Fruit fly (Drosophila melanogaster): ENCODE measurements around the gene CG3176.

The CG3176 gene

DNA sequence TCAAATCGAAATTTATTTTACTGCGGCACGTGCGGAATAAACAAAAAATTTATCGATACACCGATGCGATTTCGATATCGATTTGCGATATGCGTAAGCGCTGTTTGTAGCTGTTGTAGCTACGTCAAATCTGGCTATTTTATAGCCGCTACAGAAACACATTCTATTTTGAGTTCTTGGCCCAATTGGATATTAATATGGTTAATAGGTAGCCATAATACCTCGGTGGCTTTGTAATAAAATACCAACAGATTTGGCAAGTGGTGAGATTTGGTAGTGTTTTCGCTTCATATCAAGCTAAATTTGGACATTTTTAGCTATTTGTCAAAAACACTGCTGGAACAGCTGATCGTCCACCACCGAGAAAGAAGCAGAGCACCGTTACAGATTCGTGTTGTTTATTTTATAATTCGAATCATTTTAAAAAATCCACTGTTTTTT, 5.9 kb downstream of the CG3176 start, which contains the start of the genes CG18273 and CG3156:
TSS of gene CG18273 (minus strand) at position 65 of the 441 bp plus-strand sequence.
TSS of gene CG3156 (plus strand) at position 362 of the 441 bp plus-strand sequence.
- peak; percentile 41 for TF ChIP-seq CG17801 (GFP tag; optimal IDR thresholded peaks at IDR 0.05; ENCODE audit: partially characterized antibody)

DNA sequence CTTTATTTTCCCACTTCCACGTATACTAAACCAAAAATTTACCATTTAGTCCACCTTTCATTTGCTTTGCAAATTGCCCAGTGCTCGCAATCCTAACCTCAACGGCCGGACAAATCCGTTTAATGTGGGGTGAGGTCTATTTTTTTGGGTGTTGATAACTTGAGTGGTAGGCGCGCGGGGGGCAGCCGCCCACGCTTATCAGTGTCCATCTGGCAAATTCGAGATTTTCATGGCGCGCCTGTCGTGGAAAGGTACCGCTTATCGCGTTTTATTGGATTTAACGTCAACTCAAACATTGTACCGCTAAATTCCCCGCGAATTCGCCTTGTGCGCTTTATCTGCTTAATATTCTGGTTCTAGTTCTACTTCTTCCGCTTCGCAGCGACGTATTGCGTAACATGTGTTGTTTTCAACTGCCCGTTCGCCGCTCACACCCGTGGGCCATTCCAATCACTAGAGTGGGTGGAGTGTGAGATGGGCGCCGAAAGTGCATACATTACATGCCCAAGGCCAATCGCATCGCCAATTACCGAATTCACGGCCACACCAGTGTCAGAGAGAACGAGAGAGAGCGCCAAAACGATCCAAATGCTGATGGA, 11.1 kb downstream of the CG3176 start:
- no peak for TF ChIP-seq CG17801 (GFP tag; optimal IDR thresholded peaks at IDR 0.05; ENCODE audit: partially characterized antibody)

dm6 chrX:493445-494190, 12.0 kb downstream of the CG3176 start, which contains the start of gene CG17896:
Gene CG17896, minus strand, starts transcription at chrX:493495.
- peak; percentile 97 for TF ChIP-seq CG17801 (GFP tag; optimal IDR thresholded peaks at IDR 0.05; ENCODE audit: partially characterized antibody)

- TF ChIP-seq CG17801 (GFP tag; optimal IDR thresholded peaks at IDR 0.05; ENCODE audit: partially characterized antibody), result no peak
Measured at dm6 chrX:494191-494554, 12.5 kb downstream of the CG3176 start.

DNA sequence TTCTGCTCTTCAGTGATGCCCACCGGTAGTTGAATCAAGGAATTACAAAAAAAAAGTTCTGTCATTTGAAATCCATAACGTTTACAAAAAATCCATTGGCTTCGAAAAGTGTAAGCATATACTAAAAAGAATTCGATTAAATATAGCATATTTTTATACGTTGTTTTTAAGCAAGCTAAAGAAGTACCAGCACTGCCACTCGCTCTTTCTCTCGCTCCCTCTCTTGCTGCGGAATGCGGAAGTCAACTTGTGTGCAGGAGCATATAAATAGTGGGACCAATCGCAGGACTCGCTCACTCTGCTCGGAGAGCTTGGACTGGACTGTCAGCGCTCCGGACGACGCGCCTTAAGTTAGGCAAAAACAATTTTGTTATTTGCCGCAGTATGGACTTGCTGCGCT, 12.9 kb downstream of the CG3176 start, which contains the start of gene CG17778:
TSS of gene CG17778 (plus strand) at position 8 of the 400 bp plus-strand sequence.
- no peak for TF ChIP-seq CG17801 (GFP tag; optimal IDR thresholded peaks at IDR 0.05; ENCODE audit: partially characterized antibody)

DNA sequence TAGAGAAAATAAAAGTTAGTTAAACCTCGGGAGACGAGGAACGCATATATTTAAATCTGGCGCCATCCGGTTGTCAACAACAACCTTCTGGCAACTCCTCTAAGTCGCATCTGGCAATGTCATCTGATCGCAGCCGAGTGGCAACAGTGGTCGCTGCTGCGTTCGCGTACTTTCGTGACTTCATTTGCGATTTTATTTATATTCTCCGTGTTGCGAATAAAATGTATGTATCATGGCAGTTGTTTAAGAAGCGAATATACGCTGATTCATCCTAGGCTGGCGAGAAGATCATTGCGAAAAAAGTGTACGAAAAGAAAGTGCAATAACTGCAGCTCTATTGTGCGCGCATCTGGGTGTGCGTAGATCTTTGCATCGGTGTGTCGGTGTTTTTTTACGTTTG, 14.7 kb downstream of the CG3176 start, which contains the start of gene svr:
TSS of gene svr (plus strand) at position 121 of the 400 bp plus-strand sequence.
- peak; percentile 48 for TF ChIP-seq CG17801 (GFP tag; optimal IDR thresholded peaks at IDR 0.05; ENCODE audit: partially characterized antibody)

DNA sequence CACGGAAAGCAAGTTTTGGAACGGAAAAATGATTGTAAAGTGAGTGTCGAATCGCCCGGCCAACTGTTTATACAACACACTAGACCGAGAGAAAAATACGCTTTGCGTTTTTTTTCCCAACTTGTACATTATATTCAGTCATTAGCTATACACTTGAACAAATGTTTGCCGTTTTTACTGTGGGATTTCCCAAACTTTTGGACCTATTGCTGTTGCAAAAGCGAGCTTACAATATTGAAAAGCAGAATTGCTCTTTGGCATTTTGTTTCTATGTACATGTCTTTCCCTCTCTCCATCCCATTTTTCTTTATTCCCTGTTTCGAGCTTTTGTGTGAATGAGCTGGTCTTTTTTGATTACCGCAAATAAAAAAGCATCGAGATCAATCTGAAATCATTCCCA, 15.8 kb downstream of the CG3176 start:
- no peak for TF ChIP-seq CG17801 (GFP tag; optimal IDR thresholded peaks at IDR 0.05; ENCODE audit: partially characterized antibody)

DNA sequence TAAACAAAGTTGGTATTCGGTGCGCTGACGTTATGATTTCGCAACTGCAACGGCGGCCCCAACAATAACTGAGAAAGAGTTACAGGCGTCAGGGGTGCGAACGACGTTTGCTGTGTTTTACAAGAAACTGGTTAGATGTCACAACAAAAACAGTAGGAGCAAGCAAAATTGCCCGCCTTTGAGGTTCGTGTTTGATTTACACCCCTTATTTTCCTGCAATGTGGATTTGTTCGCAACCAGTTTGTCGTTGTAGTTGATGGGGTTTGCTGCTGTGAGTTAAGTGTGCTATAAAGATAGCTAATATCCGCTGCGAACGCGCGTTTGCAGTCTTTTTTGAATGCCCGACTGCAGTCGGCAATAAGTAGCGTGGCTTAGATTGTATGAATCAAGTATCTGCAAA, 16.8 kb downstream of the CG3176 start:
- TF ChIP-seq CG17801 (GFP tag; optimal IDR thresholded peaks at IDR 0.05; ENCODE audit: partially characterized antibody), result no peak

DNA sequence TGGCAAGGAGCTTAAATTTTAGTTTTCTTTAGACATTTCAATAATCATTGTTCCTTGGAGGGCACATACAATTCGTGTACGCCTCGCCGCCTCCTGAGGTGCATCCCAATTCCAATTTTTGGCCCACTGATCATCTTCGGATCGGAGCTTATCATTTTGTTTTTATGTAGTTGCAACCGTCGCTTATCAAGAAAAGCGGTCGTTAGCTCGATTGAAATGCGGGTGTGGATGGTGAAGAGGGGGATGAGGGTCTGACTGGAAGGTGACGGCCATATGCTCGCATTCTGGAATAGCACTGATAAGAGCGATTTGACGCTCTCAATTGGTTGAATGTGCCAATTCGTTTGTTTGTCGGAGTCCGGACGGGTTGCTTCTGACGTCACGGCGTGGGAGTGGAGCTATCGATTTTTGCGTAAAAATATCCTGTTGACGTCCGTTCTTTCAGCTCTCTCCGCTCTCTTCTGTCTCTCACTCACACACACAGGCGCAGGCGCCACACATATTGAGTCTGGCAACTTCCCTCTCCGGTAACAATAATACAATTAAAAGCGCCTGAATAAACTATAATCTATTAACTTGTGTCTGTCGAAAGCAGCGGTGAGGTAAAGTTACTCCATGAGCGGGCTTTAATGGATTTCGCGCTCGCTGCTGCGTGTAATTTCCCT, 17.4 kb downstream of the CG3176 start:
- no peak for TF ChIP-seq CG17801 (GFP tag; optimal IDR thresholded peaks at IDR 0.05; ENCODE audit: partially characterized antibody)

dm6 chrX:499589-500041, 18.0 kb downstream of the CG3176 start:
- peak; percentile 80 for TF ChIP-seq CG17801 (GFP tag; optimal IDR thresholded peaks at IDR 0.05; ENCODE audit: partially characterized antibody)

DNA sequence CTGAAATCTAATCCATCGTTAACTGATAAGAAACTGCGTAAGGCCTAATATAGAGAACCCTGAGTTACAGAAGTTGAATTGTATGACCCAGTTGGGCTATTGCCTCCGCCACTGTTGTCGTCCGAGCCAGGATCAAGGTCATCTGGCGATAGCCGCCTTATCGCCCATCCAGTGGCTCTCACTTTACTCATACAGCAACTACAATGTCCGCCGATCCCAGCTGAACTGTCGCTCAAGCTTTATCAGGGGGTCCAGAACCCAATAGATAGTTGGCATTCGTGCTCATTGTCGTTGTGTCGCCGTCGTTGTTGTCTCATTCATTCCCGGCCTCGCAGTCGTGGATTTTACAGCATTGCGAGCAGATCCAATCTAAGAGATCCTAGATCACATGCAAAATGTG, 27.5 kb downstream of the CG3176 start, which contains the start of gene arg:
TSS of gene arg (plus strand) at position 319 of the 400 bp plus-strand sequence.
- no peak for TF ChIP-seq CG17801 (GFP tag; optimal IDR thresholded peaks at IDR 0.05; ENCODE audit: partially characterized antibody)

dm6 chrX:510528-510927, 28.9 kb downstream of the CG3176 start:
- peak; percentile 61 for TF ChIP-seq CG17801 (GFP tag; optimal IDR thresholded peaks at IDR 0.05; ENCODE audit: partially characterized antibody)

DNA sequence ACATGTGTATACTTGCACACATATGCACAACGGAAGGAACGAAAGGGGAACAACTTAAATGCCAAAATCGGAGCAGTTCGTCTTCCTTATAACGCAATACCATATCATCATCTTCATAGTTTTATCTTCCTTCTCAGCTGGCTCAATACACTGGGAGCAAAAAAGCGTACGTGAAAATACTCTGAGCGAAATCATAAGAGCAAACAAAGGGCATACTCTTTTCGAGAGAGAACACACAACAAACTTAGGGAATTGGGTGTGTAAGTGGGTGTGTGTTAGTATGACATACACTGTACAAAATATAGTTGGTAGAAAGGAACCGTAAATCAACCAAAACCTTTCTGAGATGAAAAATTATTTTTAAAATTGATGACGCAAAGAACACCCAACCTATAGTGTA, 30.9 kb downstream of the CG3176 start:
- no peak for TF ChIP-seq CG17801 (GFP tag; optimal IDR thresholded peaks at IDR 0.05; ENCODE audit: partially characterized antibody)

dm6 chrX:515676-516075, 34.0 kb downstream of the CG3176 start:
- no peak for TF ChIP-seq CG17801 (GFP tag; optimal IDR thresholded peaks at IDR 0.05; ENCODE audit: partially characterized antibody)

dm6 chrX:518858-519257, 37.2 kb downstream of the CG3176 start:
- no peak for TF ChIP-seq CG17801 (GFP tag; optimal IDR thresholded peaks at IDR 0.05; ENCODE audit: partially characterized antibody)

Measured in ovary, adult (tissue).